Fruit fly (Drosophila melanogaster): ENCODE measurements around the gene TTLL1A.

Gene TTLL1A

DNA sequence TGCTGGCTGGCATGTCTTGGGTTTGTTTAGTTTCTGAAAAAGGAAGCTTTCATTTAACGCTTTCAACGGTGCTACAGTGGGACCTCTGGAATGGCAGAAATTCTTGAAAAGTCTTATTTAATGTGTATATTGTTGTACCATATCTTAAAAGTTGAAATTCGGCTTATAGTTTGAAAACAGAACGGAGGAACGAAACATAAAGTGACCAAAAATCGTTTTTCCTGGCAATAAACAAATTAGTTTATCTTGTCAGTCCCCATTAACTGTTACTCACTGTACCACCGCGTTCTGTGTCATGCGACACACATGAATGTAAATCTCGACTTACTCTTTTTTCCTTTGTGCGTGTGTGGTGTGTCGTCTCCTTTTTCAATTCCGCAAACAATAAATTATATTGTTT is 30.3 kb downstream of the TTLL1A start (continued):
- TF ChIP-seq CG4318 (GFP tag; optimal IDR thresholded peaks at IDR 0.05) (no peak), CG11762 (GFP tag; optimal IDR thresholded peaks at IDR 0.05; ENCODE audit: insufficient read depth) (no peak), acj6 (GFP tag; optimal IDR thresholded peaks at IDR 0.05) (peak; percentile 34), CG3919 (GFP tag; optimal IDR thresholded peaks at IDR 0.05) (peak; percentile 19), Sox15 (GFP tag; optimal IDR thresholded peaks at IDR 0.05) (peak; percentile 3), topi (GFP tag; optimal IDR thresholded peaks at IDR 0.05) (peak; percentile 73), CG34406 (GFP tag; optimal IDR thresholded peaks at IDR 0.05) (peak; percentile 22), achi (GFP tag; optimal IDR thresholded peaks at IDR 0.05) (peak; percentile 32), Sox14 (GFP tag; optimal IDR thresholded peaks at IDR 0.05) (peak; percentile 41), salr (GFP tag; optimal IDR thresholded peaks at IDR 0.05) (no peak), CG6792 (GFP tag; optimal IDR thresholded peaks at IDR 0.05) (peak; percentile 43), Gug (GFP tag; IDR thresholded peaks at IDR 0.05) (no peak), CG8632 (GFP tag; optimal IDR thresholded peaks at IDR 0.05) (no peak)

DNA sequence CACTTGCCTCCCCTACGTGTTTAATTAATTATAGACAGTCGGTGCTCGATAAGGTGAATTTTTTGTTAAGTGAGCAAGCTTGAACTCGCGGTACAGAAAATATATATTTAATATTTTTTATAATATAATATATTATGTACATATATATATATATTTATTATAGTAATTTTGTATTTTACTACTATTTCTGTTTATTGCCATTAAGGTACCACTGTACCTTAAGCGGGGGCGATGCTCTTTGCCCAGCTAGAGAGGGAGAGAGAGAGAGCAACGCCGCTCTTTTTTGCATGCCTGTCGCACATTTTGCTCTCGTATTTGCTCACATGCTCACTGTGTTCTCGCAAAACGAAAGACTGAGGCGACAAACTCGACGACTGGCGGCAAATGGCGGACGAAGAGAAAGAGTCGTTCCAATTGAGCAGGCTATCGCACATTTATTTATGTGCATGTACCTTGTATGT is 31.9 kb downstream of the TTLL1A start:
- TF ChIP-seq CG7368 (GFP tag; optimal IDR thresholded peaks at IDR 0.05) (peak; percentile 25), lz (GFP tag; optimal IDR thresholded peaks at IDR 0.05) (peak; percentile 27), spab (GFP tag; optimal IDR thresholded peaks at IDR 0.05) (peak; percentile 49), Gug (GFP tag; IDR thresholded peaks at IDR 0.05) (peak; percentile 65), pdm3 (GFP tag; optimal IDR thresholded peaks at IDR 0.05) (peak; percentile 27), achi (GFP tag; optimal IDR thresholded peaks at IDR 0.05) (peak; percentile 76), CG3032 (tag; optimal IDR thresholded peaks at IDR 0.05) (peak; percentile 73), dsx (GFP tag; optimal IDR thresholded peaks at IDR 0.05; ENCODE audit: poor library complexity, severe bottlenecking) (peak; percentile 68), cyc (GFP tag; optimal IDR thresholded peaks at IDR 0.05) (no peak), fd85E (GFP tag; optimal IDR thresholded peaks at IDR 0.05) (peak; percentile 47), CG11762 (GFP tag; optimal IDR thresholded peaks at IDR 0.05; ENCODE audit: insufficient read depth) (no peak), Smox (GFP tag; optimal IDR thresholded peaks at IDR 0.05) (no peak), CG1621 (tag; optimal IDR thresholded peaks at IDR 0.05) (peak; percentile 28), CG11902 (GFP tag; optimal IDR thresholded peaks at IDR 0.05) (peak; percentile 16), CG8632 (GFP tag; optimal IDR thresholded peaks at IDR 0.05) (peak; percentile 72), CG6276 (GFP tag; optimal IDR thresholded peaks at IDR 0.05) (peak; percentile 84), Ets96B (tag; optimal IDR thresholded peaks at IDR 0.05) (peak; percentile 63), Met (GFP tag; optimal IDR thresholded peaks at IDR 0.05) (peak; percentile 37), esn (GFP tag; optimal IDR thresholded peaks at IDR 0.05) (peak; percentile 52), CG15336 (GFP tag; IDR thresholded peaks at IDR 0.05) (peak; percentile 89), fd59A (GFP tag; optimal IDR thresholded peaks at IDR 0.05) (no peak), net (GFP tag; optimal IDR thresholded peaks at IDR 0.05) (peak; percentile 43), CG32006 (GFP tag; optimal IDR thresholded peaks at IDR 0.05) (peak; percentile 84), Eip78C (GFP tag) (peak; percentile 74), CG31627 (GFP tag; optimal IDR thresholded peaks at IDR 0.05) (no peak), CG6792 (GFP tag; optimal IDR thresholded peaks at IDR 0.05) (peak; percentile 49), CG10669 (GFP tag; optimal IDR thresholded peaks at IDR 0.05) (peak; percentile 65), salr (GFP tag; optimal IDR thresholded peaks at IDR 0.05) (peak; percentile 5 to 51), CG4318 (GFP tag; optimal IDR thresholded peaks at IDR 0.05) (peak; percentile 57), Hr4 (GFP tag; optimal IDR thresholded peaks at IDR 0.05) (peak; percentile 50), CG34406 (GFP tag; optimal IDR thresholded peaks at IDR 0.05) (peak; percentile 61), CG6163 (GFP tag; IDR thresholded peaks at IDR 0.05) (peak; percentile 79), acj6 (GFP tag; optimal IDR thresholded peaks at IDR 0.05) (peak; percentile 40), CG8319 (GFP tag; optimal IDR thresholded peaks at IDR 0.05) (peak; percentile 8), Sox15 (GFP tag; optimal IDR thresholded peaks at IDR 0.05) (no peak), Blimp-1 (GFP tag; optimal IDR thresholded peaks at IDR 0.05) (peak; percentile 4), topi (GFP tag; optimal IDR thresholded peaks at IDR 0.05) (no peak), CG11294 (GFP tag; IDR thresholded peaks at IDR 0.05) (peak; percentile 57), Lpt (GFP tag; optimal IDR thresholded peaks at IDR 0.05) (peak; percentile 18), eg (GFP tag; IDR thresholded peaks at IDR 0.05) (peak; percentile 86), Eip75B (GFP tag; optimal IDR thresholded peaks at IDR 0.05) (peak; percentile 34), Hr39 (GFP tag; optimal IDR thresholded peaks at IDR 0.05) (no peak), CG6808 (GFP tag; optimal IDR thresholded peaks at IDR 0.05) (peak; percentile 73), Eip93F (GFP tag; optimal IDR thresholded peaks at IDR 0.05) (no peak), svp (GFP tag) (no peak), CG9139 (GFP tag; optimal IDR thresholded peaks at IDR 0.05) (peak; percentile 40)

Measured in whole organism, prepupa.